Fruit fly (Drosophila melanogaster) whole organism, adult: ENCODE measurements around the gene CG11593.

ENCODE experiments used
- CG11617 ChIP-seq: fragments of 200-800 bp; sonication (Bioruptor generic); optimal IDR thresholded peaks from 2 replicates; lab custom pipeline; 2017; ENCODE audit warnings: mild to moderate bottlenecking, missing biosample characterization, missing genetic modification reagents, missing genetic modification characterization
- CG12768 ChIP-seq: fragments of 200-800 bp; sonication (Bioruptor generic); optimal IDR thresholded peaks from 2 replicates; lab custom pipeline; 2017; ENCODE audit warnings: missing biosample characterization, missing genetic modification characterization, mild to moderate bottlenecking, moderate library complexity, missing genetic modification reagents
- CG14711 ChIP-seq: fragments of 200-800 bp; sonication (Bioruptor generic); optimal IDR thresholded peaks from 2 replicates; lab custom pipeline; 2018; ENCODE audit warnings: missing biosample characterization, mild to moderate bottlenecking, missing genetic modification characterization, moderate library complexity
- CG1620 ChIP-seq: fragments of 200-800 bp; sonication (Bioruptor generic); optimal IDR thresholded peaks from 2 replicates; lab custom pipeline; 2016; ENCODE audit warnings: missing biosample characterization, missing genetic modification characterization
- CG33017 ChIP-seq: fragments of 200-800 bp; sonication (Bioruptor generic); optimal IDR thresholded peaks from 2 replicates; lab custom pipeline; 2018; ENCODE audit warnings: missing biosample characterization, mild to moderate bottlenecking, missing genetic modification characterization, moderate library complexity
- CG5204 ChIP-seq: fragments of 200-800 bp; sonication (Bioruptor generic); optimal IDR thresholded peaks from 2 replicates; lab custom pipeline; 2016; ENCODE audit warnings: missing biosample characterization, missing genetic modification characterization
- CG7045 ChIP-seq: fragments of 200-800 bp; sonication (Bioruptor generic); optimal IDR thresholded peaks from 2 replicates; lab custom pipeline; 2017; ENCODE audit warnings: missing biosample characterization, mild to moderate bottlenecking, missing genetic modification characterization
- CG7101 ChIP-seq: fragments of 200-800 bp; sonication (Bioruptor generic); optimal IDR thresholded peaks from 2 replicates; lab custom pipeline; 2018; ENCODE audit warnings: missing biosample characterization, mild to moderate bottlenecking, missing genetic modification characterization, moderate library complexity
- Clk ChIP-seq: fragments of 200-800 bp; sonication (Bioruptor generic); optimal IDR thresholded peaks from 2 replicates; lab custom pipeline; 2017; ENCODE audit warnings: missing biosample characterization, missing genetic modification characterization
- Crg-1 ChIP-seq: fragments of 200-800 bp; sonication (Bioruptor generic); optimal IDR thresholded peaks from 2 replicates; lab custom pipeline; 2016; ENCODE audit warnings: missing biosample characterization, missing genetic modification characterization
- Hr96 ChIP-seq: fragments of 200-800 bp; sonication (Bioruptor generic); optimal IDR thresholded peaks from 2 replicates; lab custom pipeline; 2016; ENCODE audit warnings: missing biosample characterization, missing genetic modification characterization
- Mnt ChIP-seq: fragments of 200-800 bp; sonication (Bioruptor generic); optimal IDR thresholded peaks from 2 replicates; lab custom pipeline; 2016; ENCODE audit warnings: missing biosample characterization, mild to moderate bottlenecking, missing genetic modification characterization
- bab1 ChIP-seq: fragments of 200-800 bp; sonication (Bioruptor generic); optimal IDR thresholded peaks from 3 replicates; lab custom pipeline; 2019; ENCODE audit warnings: missing biosample characterization, mild to moderate bottlenecking, missing genetic modification characterization, moderate library complexity
- cic ChIP-seq: fragments of 200-800 bp; sonication (Bioruptor generic); optimal IDR thresholded peaks from 2 replicates; lab custom pipeline; 2017; ENCODE audit warnings: missing biosample characterization, mild to moderate bottlenecking, missing genetic modification characterization, moderate library complexity
- cnc ChIP-seq, 2 experiments: fragments of >200 bp; optimal IDR thresholded peaks; 2 replicates each; lab custom pipeline; 2017
- kay ChIP-seq: fragments of 200-800 bp; sonication (Bioruptor generic); peaks from one replicate; lab custom pipeline; 2016; ENCODE audit warnings: missing biosample characterization, missing genetic modification characterization, borderline replicate concordance
- ovo ChIP-seq: fragments of 200-800 bp; sonication (Bioruptor generic); optimal IDR thresholded peaks from 2 replicates; lab custom pipeline; 2016; ENCODE audit warnings: missing biosample characterization, missing genetic modification characterization
- pad ChIP-seq: fragments of 200-800 bp; sonication (Bioruptor generic); optimal IDR thresholded peaks from 3 replicates; lab custom pipeline; 2017; ENCODE audit warnings: missing biosample characterization, missing genetic modification characterization, mild to moderate bottlenecking, moderate library complexity, missing genetic modification reagents
- tj ChIP-seq: fragments of 200-800 bp; sonication (Bioruptor generic); optimal IDR thresholded peaks from 3 replicates; lab custom pipeline; 2017; ENCODE audit warnings: missing biosample characterization, mild to moderate bottlenecking, missing genetic modification characterization, moderate library complexity
- toe ChIP-seq: fragments of 200-800 bp; sonication (Bioruptor generic); optimal IDR thresholded peaks from 2 replicates; lab custom pipeline; 2016; ENCODE audit warnings: missing biosample characterization, missing genetic modification characterization

The CG11593 gene

DNA sequence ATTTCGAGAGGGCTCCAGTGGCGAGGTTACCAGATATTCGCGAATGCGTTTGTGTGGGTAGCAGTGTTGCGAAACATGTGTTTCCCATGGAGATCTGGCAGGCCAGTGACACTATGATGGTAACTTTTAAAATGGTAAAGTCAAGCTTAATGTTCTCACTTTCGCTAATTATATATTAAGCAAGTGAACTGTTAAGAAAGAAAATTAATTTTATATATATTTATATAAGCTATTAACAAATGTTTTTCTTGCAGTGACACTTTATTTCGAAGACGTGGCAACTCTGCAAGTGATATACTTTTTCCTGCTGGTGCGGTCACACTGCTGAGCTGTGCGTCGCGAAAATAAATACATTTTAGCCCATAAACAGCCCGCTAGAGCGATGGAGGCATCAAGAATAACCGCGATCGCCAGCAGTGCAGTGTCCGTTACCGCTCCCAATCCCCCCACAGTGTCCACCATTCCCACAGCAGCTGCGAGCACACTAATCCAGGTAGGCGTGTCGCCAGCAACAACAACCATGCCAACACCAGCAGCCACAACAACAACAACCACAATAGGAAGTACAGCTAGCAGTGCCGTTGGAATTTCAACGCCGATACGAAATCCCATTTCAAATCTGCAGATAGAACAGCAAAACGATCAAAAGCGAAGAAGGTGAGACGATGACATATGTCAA lies at the start of gene CG11593, which contains the start of gene Rcd5:
CG11593 (minus strand) TSS at position 236 of the 679 bp plus-strand sequence.
Rcd5 (plus strand) TSS at position 283 of the 679 bp plus-strand sequence.
- peak; percentile 62 for TF ChIP-seq CG5204 (GFP tag; lab: Kevin White, UChicago)
- peak; percentile 90 for TF ChIP-seq kay (GFP tag; lab: Kevin White, UChicago)
- TF ChIP-seq cic (GFP tag; lab: Kevin White, UChicago) = no peak
- TF ChIP-seq CG33017 (tag; lab: Kevin White, UChicago) = peak; percentile 51
- peak; percentile 74 for TF ChIP-seq toe (GFP tag; lab: Kevin White, UChicago)
- peak; percentile 62 for TF ChIP-seq ovo (GFP tag; lab: Kevin White, UChicago)
- peak; percentile 19 for TF ChIP-seq Hr96 (GFP tag; lab: Kevin White, UChicago)
- peak; percentile 58 for TF ChIP-seq pad
- peak; percentile 59 for TF ChIP-seq Mnt (GFP tag; lab: Kevin White, UChicago)
- peak; percentile 84 for TF ChIP-seq CG14711
- TF ChIP-seq CG11617 (GFP tag; lab: Kevin White, UChicago) = peak; percentile 68
- TF ChIP-seq cnc (optimal IDR thresholded peaks at IDR 0.05; lab: Kevin White, UChicago) = no peak
- peak; percentile 50 for TF ChIP-seq CG12768 (GFP tag; lab: Kevin White, UChicago)
- peak; percentile 67 for TF ChIP-seq CG7045 (GFP tag; lab: Kevin White, UChicago)
- no peak for TF ChIP-seq bab1 (GFP tag; lab: Kevin White, UChicago)
- peak; percentile 76 for TF ChIP-seq CG7101
- TF ChIP-seq CG1620 (GFP tag; lab: Kevin White, UChicago) = peak; percentile 29
- TF ChIP-seq Crg-1 (GFP tag; lab: Kevin White, UChicago) = peak; percentile 67
- peak; percentile 64 for TF ChIP-seq Clk (GFP tag; lab: Kevin White, UChicago)
- TF ChIP-seq tj (GFP tag; lab: Kevin White, UChicago) = peak; percentile 23

DNA sequence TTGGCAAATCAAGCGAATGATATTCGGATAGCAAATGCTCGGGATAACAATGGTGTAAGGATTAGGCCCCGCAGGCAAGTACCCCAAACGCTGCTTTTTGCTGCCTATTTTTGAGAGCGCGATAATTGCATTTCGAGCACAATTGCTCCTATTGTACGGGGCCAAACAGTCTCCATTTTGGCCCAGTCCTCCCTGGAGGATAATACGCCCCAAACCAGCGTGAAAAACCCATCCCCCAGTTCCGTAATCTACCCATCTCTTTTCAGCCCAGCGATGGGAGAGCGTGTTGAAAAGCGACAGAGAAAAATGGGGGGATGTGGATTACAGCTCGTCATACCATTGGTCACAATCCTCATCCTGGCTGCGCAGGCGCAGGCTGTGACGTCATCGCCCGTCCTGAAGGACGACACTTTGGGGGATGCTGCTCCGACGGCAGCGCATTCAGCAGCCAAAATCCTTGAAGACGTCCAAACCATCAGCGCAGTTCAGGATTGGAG lies 48.5 kb upstream of the CG11593 start, which contains the start of gene Gad1:
Gad1 (minus strand) TSS at position 51 of the 497 bp plus-strand sequence.
- no peak for TF ChIP-seq CG12768 (GFP tag; lab: Kevin White, UChicago)
- no peak for TF ChIP-seq CG11617 (GFP tag; lab: Kevin White, UChicago)
- no peak for TF ChIP-seq CG5204 (GFP tag; lab: Kevin White, UChicago)
- TF ChIP-seq Crg-1 (GFP tag; lab: Kevin White, UChicago) = no peak

DNA sequence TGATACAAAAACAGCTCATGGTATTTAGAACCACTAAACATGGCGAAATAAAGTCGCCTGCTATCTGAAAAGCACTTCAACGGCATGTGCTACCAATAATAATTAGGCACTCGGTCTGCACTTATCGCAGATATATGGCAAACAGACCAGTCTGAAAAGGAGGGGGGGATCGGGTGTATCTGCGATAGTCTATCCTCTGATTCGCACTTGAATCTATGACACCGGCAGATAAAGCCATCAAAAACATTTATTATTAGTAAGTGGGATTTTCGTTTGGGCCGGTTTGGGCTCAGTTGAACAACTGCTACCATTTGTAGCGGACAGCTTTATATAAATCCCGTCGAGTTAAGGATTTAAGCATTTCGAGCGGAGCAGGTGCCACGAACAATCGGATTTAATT lies 47.0 kb upstream of the CG11593 start, which contains the start of gene CG14989:
CG14989 (plus strand) TSS at position 301 of the 400 bp plus-strand sequence.
- TF ChIP-seq tj (GFP tag; lab: Kevin White, UChicago) = no peak
- TF ChIP-seq bab1 (GFP tag; lab: Kevin White, UChicago) = no peak
- TF ChIP-seq CG12768 (GFP tag; lab: Kevin White, UChicago) = no peak
- no peak for TF ChIP-seq CG5204 (GFP tag; lab: Kevin White, UChicago)
- no peak for TF ChIP-seq Mnt (GFP tag; lab: Kevin White, UChicago)
- no peak for TF ChIP-seq CG11617 (GFP tag; lab: Kevin White, UChicago)
- no peak for TF ChIP-seq pad
- TF ChIP-seq CG14711 = no peak
- TF ChIP-seq CG1620 (GFP tag; lab: Kevin White, UChicago) = no peak
- no peak for TF ChIP-seq CG7101
- no peak for TF ChIP-seq kay (GFP tag; lab: Kevin White, UChicago)
- TF ChIP-seq cnc (optimal IDR thresholded peaks at IDR 0.05; lab: Kevin White, UChicago) = no peak
- TF ChIP-seq Clk (GFP tag; lab: Kevin White, UChicago) = no peak
- TF ChIP-seq Hr96 (GFP tag; lab: Kevin White, UChicago) = no peak
- TF ChIP-seq ovo (GFP tag; lab: Kevin White, UChicago) = no peak
- TF ChIP-seq CG7045 (GFP tag; lab: Kevin White, UChicago) = no peak
- TF ChIP-seq Crg-1 (GFP tag; lab: Kevin White, UChicago) = no peak
- TF ChIP-seq CG33017 (tag; lab: Kevin White, UChicago) = no peak

DNA sequence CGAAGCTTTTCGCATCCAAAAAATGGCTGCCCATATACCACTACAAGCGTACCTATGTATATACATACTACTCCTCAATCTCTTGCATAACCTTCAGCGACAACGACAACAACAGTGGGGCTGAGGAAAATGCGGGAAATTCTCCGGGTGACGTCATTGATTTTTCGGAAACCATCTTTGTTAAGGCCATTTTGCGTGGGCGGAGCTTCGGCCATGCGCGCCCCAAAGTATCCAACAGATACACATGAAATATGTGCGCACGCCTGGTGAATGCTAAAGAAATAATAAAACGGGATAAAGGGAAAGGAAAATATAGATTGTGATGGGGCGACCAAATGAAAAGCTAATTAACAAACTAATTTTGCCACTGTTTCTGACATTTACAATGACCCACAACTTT lies 45.6 kb upstream of the CG11593 start:
- no peak for TF ChIP-seq Mnt (GFP tag; lab: Kevin White, UChicago)
- no peak for TF ChIP-seq toe (GFP tag; lab: Kevin White, UChicago)
- no peak for TF ChIP-seq CG7101
- no peak for TF ChIP-seq kay (GFP tag; lab: Kevin White, UChicago)
- TF ChIP-seq CG11617 (GFP tag; lab: Kevin White, UChicago) = no peak
- TF ChIP-seq bab1 (GFP tag; lab: Kevin White, UChicago) = no peak
- TF ChIP-seq pad = no peak
- no peak for TF ChIP-seq Crg-1 (GFP tag; lab: Kevin White, UChicago)
- no peak for TF ChIP-seq ovo (GFP tag; lab: Kevin White, UChicago)
- no peak for TF ChIP-seq tj (GFP tag; lab: Kevin White, UChicago)

DNA sequence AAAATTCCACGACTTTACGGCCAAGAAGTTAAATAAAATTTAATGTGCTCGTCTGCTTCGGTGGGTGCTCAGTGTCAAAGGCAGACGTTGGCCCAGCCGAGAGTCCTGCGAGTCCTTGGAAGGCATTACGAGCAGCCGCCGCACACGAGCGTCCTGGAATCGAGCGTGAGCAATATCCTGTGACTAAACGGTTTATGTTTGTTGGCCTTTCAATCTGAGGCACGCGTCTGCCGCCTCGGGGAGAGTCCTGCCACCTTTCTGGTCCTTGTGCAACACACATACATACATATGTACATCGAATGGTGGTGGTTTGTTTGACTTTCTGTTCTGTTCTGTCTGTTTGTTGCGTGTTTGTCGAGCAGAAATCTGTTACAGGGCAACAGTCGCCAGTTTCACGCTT lies 43.2 kb upstream of the CG11593 start:
- TF ChIP-seq CG12768 (GFP tag; lab: Kevin White, UChicago) (no peak), Clk (GFP tag; lab: Kevin White, UChicago) (no peak), bab1 (GFP tag; lab: Kevin White, UChicago) (no peak), CG1620 (GFP tag; lab: Kevin White, UChicago) (no peak), kay (GFP tag; lab: Kevin White, UChicago) (no peak), tj (GFP tag; lab: Kevin White, UChicago) (no peak), Mnt (GFP tag; lab: Kevin White, UChicago) (no peak), CG14711 (no peak), Hr96 (GFP tag; lab: Kevin White, UChicago) (no peak), ovo (GFP tag; lab: Kevin White, UChicago) (no peak), CG11617 (GFP tag; lab: Kevin White, UChicago) (no peak), CG7045 (GFP tag; lab: Kevin White, UChicago) (no peak), cic (GFP tag; lab: Kevin White, UChicago) (no peak), Crg-1 (GFP tag; lab: Kevin White, UChicago) (no peak), CG5204 (GFP tag; lab: Kevin White, UChicago) (no peak), pad (no peak), cnc (optimal IDR thresholded peaks at IDR 0.05; lab: Kevin White, UChicago) (no peak)
